Worm (Caenorhabditis elegans): Measurements from ENCODE around the gene sap-49.

ce11 chrII:8058769-8059168 lies 23.2 kb upstream of the sap-49 start, which contains the start of gene T05H10.8:
- no peak for TF ChIP-seq madf-10 (tag; optimal IDR thresholded peaks at IDR 0.05)
- no peak for TF ChIP-seq unc-130 (GFP tag; optimal IDR thresholded peaks at IDR 0.05)
- no peak for TF ChIP-seq nhr-90 (tag; optimal IDR thresholded peaks at IDR 0.05)
- TF ChIP-seq unc-62 (GFP tag; optimal IDR thresholded peaks at IDR 0.05), result no peak
- TF ChIP-seq egrh-3 (GFP tag; IDR thresholded peaks at IDR 0.05), result no peak
- TF ChIP-seq cebp-1 (GFP tag; IDR thresholded peaks at IDR 0.05), result no peak
- TF ChIP-seq cebp-1 (tag; optimal IDR thresholded peaks at IDR 0.05), result no peak
- TF ChIP-seq zfh-2 (GFP tag; conservative IDR thresholded peaks at IDR 0.05), result no peak
- no peak for TF ChIP-seq sea-2 (GFP tag; IDR thresholded peaks at IDR 0.05)
- no peak for TF ChIP-seq pha-4 (tag; optimal IDR thresholded peaks at IDR 0.05)
- TF ChIP-seq attf-3 (GFP tag; conservative IDR thresholded peaks at IDR 0.05), result no peak
- no peak for TF ChIP-seq egl-44 (GFP tag; IDR thresholded peaks at IDR 0.05)

Data from whole organism, young adult.